Worm (Caenorhabditis elegans) whole organism, early embryonic: Measurements from ENCODE around the gene nspg-4.

Source experiments
- B0310.2 ChIP-seq: sonication (generic microtip); optimal IDR thresholded peaks from 2 replicates; lab custom pipeline; 2016; ENCODE audit warnings: mild to moderate bottlenecking, missing genetic modification characterization, missing compliant biosample characterization
- aly-1 ChIP-seq: sonication (generic microtip); optimal IDR thresholded peaks from 2 replicates; lab custom pipeline; 2016; ENCODE audit warnings: missing genetic modification characterization, missing compliant biosample characterization
- ama-1 ChIP-seq: fragments of 150-350 bp; optimal IDR thresholded peaks from 2 replicates; lab custom pipeline; 2014
- ceh-13 ChIP-seq: fragments of 200-800 bp; sonication (Bioruptor generic); optimal IDR thresholded peaks from 2 replicates; lab custom pipeline; 2018; ENCODE audit warnings: mild to moderate bottlenecking, missing genetic modification characterization, missing compliant biosample characterization
- ceh-36 ChIP-seq: sonication (generic microtip); optimal IDR thresholded peaks from 2 replicates; lab custom pipeline; 2016; ENCODE audit warnings: missing genetic modification characterization, inconsistent platforms, missing compliant biosample characterization
- flt-1 ChIP-seq: fragments of 200-800 bp; sonication (Bioruptor generic); IDR thresholded peaks from 2 replicates; pipeline ENCODE4 v1.3.6; 2022; ENCODE audit warnings: missing genetic modification characterization, missing compliant biosample characterization
- hmbx-1 ChIP-seq: sonication (generic microtip); optimal IDR thresholded peaks from 2 replicates; lab custom pipeline; 2016; ENCODE audit warnings: mild to moderate bottlenecking, missing genetic modification characterization, missing compliant biosample characterization
- scrt-1 ChIP-seq: fragments of 200-800 bp; sonication (Bioruptor generic); IDR thresholded peaks from 2 replicates; pipeline ENCODE4 v1.3.6; 2022; ENCODE audit warnings: missing genetic modification characterization, missing compliant biosample characterization
- tbx-11 ChIP-seq: fragments of 200-800 bp; sonication (Bioruptor generic); IDR thresholded peaks from 2 replicates; pipeline ENCODE4 v1.3.6; 2022; ENCODE audit warnings: missing genetic modification characterization, missing compliant biosample characterization

- no peak for TF ChIP-seq scrt-1 (GFP tag; lab: Robert Waterston, UW)
- no peak for TF ChIP-seq ama-1 (lab: Kevin White, UChicago)
- no peak for TF ChIP-seq hmbx-1
- TF ChIP-seq ceh-36 (tag; lab: Kevin White, UChicago) = no peak
- TF ChIP-seq flt-1 (GFP tag; lab: Robert Waterston, UW) = no peak
- TF ChIP-seq aly-1 = no peak
- TF ChIP-seq B0310.2 (tag; lab: Kevin White, UChicago) = no peak
- no peak for TF ChIP-seq tbx-11 (GFP tag; lab: Robert Waterston, UW)
- no peak for TF ChIP-seq ceh-13 (GFP tag; lab: Kevin White, UChicago)
These were observed 16.6 kb upstream of the nspg-4 start for ce11 chrX:3366782-3367181.
